Worm (Caenorhabditis elegans): ENCODE results near the gene nhr-222.
A peak's percentile ranks its signal among the peaks of the same experiment; 100 is the strongest.

The nhr-222 gene

DNA sequence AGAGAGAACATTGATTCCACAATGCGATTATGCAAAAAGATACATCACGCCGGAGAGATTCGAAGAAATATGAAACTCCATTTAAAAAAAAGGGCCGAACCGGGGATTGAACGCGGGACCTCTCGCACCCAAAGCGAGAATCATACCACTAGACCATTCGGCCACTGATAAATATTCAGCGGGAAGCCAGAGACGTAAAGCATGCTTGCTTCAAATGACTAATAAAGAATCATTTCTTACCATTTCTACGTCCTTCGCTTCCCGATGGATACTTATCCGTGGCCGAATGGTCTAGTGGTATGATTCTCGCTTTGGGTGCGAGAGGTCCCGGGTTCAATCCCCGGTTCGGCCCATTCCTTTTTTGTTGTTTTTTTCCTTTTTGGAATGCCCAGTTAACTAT lies 45.0 kb upstream of the nhr-222 start (continued):
- no peak for TF ChIP-seq pha-4 (GFP tag; IDR thresholded peaks at IDR 0.05)
- TF ChIP-seq pha-4 (tag; optimal IDR thresholded peaks at IDR 0.05), result no peak
- no peak for TF ChIP-seq ztf-7 (tag; optimal IDR thresholded peaks at IDR 0.05)
- TF ChIP-seq zfp-2 (tag; optimal IDR thresholded peaks at IDR 0.05), result no peak
- no peak for TF ChIP-seq madf-9 (GFP tag; conservative IDR thresholded peaks at IDR 0.05)
- no peak for TF ChIP-seq nhr-48 (tag; optimal IDR thresholded peaks at IDR 0.05)
- peak; percentile 63 for TF ChIP-seq T26A8.4 (GFP tag; IDR thresholded peaks at IDR 0.05)
- TF ChIP-seq ama-1 (optimal IDR thresholded peaks at IDR 0.05), result no peak
- TF ChIP-seq hlh-30 (tag; optimal IDR thresholded peaks at IDR 0.05; ENCODE audit: insufficient read depth), result no peak
- TF ChIP-seq ZK337.2 (GFP tag; IDR thresholded peaks at IDR 0.05), result no peak
- TF ChIP-seq dmd-9 (GFP tag; IDR thresholded peaks at IDR 0.05), result no peak
- TF ChIP-seq lim-7 (GFP tag; IDR thresholded peaks at IDR 0.05), result peak; percentile 75
- peak; percentile 35 for TF ChIP-seq mes-2 (tag; optimal IDR thresholded peaks at IDR 0.05; ENCODE audit: poor library complexity, severe bottlenecking)
- no peak for TF ChIP-seq duxl-1 (tag; optimal IDR thresholded peaks at IDR 0.05; ENCODE audit: poor library complexity)

- TF ChIP-seq attf-4 (tag; optimal IDR thresholded peaks at IDR 0.05), result no peak
- no peak for TF ChIP-seq Y5F2A.4 (GFP tag; optimal IDR thresholded peaks at IDR 0.05)
- TF ChIP-seq dve-1 (tag; optimal IDR thresholded peaks at IDR 0.05; ENCODE audit: insufficient read depth), result peak; percentile 23
- TF ChIP-seq nhr-48 (tag; optimal IDR thresholded peaks at IDR 0.05), result no peak
- 0 out of 2 replicates have a peak, but pooled peaks have one; percentile 18 for TF ChIP-seq ZK337.2 (GFP tag; IDR thresholded peaks at IDR 0.05)
- TF ChIP-seq pha-4 (GFP tag; IDR thresholded peaks at IDR 0.05), result 0 out of 2 replicates have a peak, but pooled peaks have one; percentile 22
- no peak for TF ChIP-seq pha-4 (tag; optimal IDR thresholded peaks at IDR 0.05)
- 0 out of 2 replicates have a peak, but pooled peaks have one; percentile 22 for TF ChIP-seq Y48G9A.11 (GFP tag; IDR thresholded peaks at IDR 0.05)
- peak; percentile 38 for TF ChIP-seq mep-1 (tag; optimal IDR thresholded peaks at IDR 0.05)
- TF ChIP-seq D1046.2 (GFP tag; IDR thresholded peaks at IDR 0.05), result no peak
- TF ChIP-seq dpl-1 (GFP tag; optimal IDR thresholded peaks at IDR 0.05), result peak; percentile 27
- peak; percentile 35 for TF ChIP-seq set-16 (GFP tag; IDR thresholded peaks at IDR 0.05)
- TF ChIP-seq lsy-2 (tag; optimal IDR thresholded peaks at IDR 0.05), result peak in 1 of 2 experiments; percentile 29
- TF ChIP-seq mes-2 (tag; optimal IDR thresholded peaks at IDR 0.05; ENCODE audit: poor library complexity, severe bottlenecking), result peak; percentile 75
- TF ChIP-seq skn-1 (tag; optimal IDR thresholded peaks at IDR 0.05), result no peak
- TF ChIP-seq madf-5 (GFP tag; IDR thresholded peaks at IDR 0.05), result no peak
- peak; percentile 55 for TF ChIP-seq lin-38 (GFP tag; IDR thresholded peaks at IDR 0.05)
- TF ChIP-seq hlh-11 (tag; optimal IDR thresholded peaks at IDR 0.05), result no peak
- TF ChIP-seq snpc-4 (tag; optimal IDR thresholded peaks at IDR 0.05), result no peak
- 0 out of 2 replicates have a peak, but pooled peaks have one; percentile 15 for TF ChIP-seq hmg-1.1 (GFP tag; IDR thresholded peaks at IDR 0.05)
- peak; percentile 75 for TF ChIP-seq aha-1 (tag)
- TF ChIP-seq hif-1 (tag; optimal IDR thresholded peaks at IDR 0.05), result peak in 1 of 2 experiments; percentile 39
- no peak for TF ChIP-seq F37D6.2 (tag; optimal IDR thresholded peaks at IDR 0.05)
- no peak for TF ChIP-seq zfp-2 (tag; optimal IDR thresholded peaks at IDR 0.05)
Observed at ce11 chrV:3587633-3588032, 44.4 kb upstream of the nhr-222 start.

ce11 chrV:3586014-3586689 lies 42.9 kb upstream of the nhr-222 start, which contains the start of the genes rpl-11.1 and T22F3.2:
Gene rpl-11.1 (minus strand): TSS chrV:3586064.
Gene T22F3.2 (plus strand): TSS chrV:3586639.
- TF ChIP-seq R02D3.7 (tag; optimal IDR thresholded peaks at IDR 0.05) (no peak), tra-1 (GFP tag; IDR thresholded peaks at IDR 0.05) (no peak), D1046.2 (GFP tag; IDR thresholded peaks at IDR 0.05) (0 out of 2 replicates have a peak, but pooled peaks have one; percentile 24), nhr-6 (tag; optimal IDR thresholded peaks at IDR 0.05) (no peak), daf-16 (GFP tag; optimal IDR thresholded peaks at IDR 0.05) (no peak), daf-16 (tag; optimal IDR thresholded peaks at IDR 0.05) (peak; percentile 9), Y75B8A.6 (GFP tag; IDR thresholded peaks at IDR 0.05) (no peak), ceh-82 (tag; optimal IDR thresholded peaks at IDR 0.05) (no peak), ceh-32 (tag; optimal IDR thresholded peaks at IDR 0.05; ENCODE audit: poor library complexity) (no peak), hlh-11 (tag; optimal IDR thresholded peaks at IDR 0.05) (peak; percentile 5), hlh-30 (tag; optimal IDR thresholded peaks at IDR 0.05; ENCODE audit: insufficient read depth) (peak; percentile 22), egl-27 (tag; optimal IDR thresholded peaks at IDR 0.05) (no peak), F10B5.3 (tag; optimal IDR thresholded peaks at IDR 0.05) (no peak), mdl-1 (tag; optimal IDR thresholded peaks at IDR 0.05) (peak in 1 of 2 experiments; percentile 34), T20F7.1 (GFP tag; optimal IDR thresholded peaks at IDR 0.05) (no peak), tag-97 (GFP tag; IDR thresholded peaks at IDR 0.05) (no peak), nhr-11 (tag; optimal IDR thresholded peaks at IDR 0.05) (no peak), mep-1 (tag; optimal IDR thresholded peaks at IDR 0.05) (peak; percentile 9), T26A8.4 (GFP tag; IDR thresholded peaks at IDR 0.05) (no peak), ces-1 (GFP tag; optimal IDR thresholded peaks at IDR 0.05) (no peak), lim-7 (GFP tag; IDR thresholded peaks at IDR 0.05) (no peak)

All from whole organism, L4 larva.